Worm (Caenorhabditis elegans) whole organism, young adult: Measurements from ENCODE around the gene C02F5.12.

Experiments used
- D2030.7 ChIP-seq: fragments of 200-800 bp; sonication (Bioruptor generic); IDR thresholded peaks from 2 replicates; pipeline ENCODE4 v1.3.6; 2022; ENCODE audit warnings: missing genetic modification reagents, missing genetic modification characterization, missing compliant biosample characterization
- F49E8.2 ChIP-seq: sonication (generic microtip); optimal IDR thresholded peaks from 3 replicates; lab custom pipeline; 2017; ENCODE audit warnings: missing genetic modification characterization, mild to moderate bottlenecking, missing compliant biosample characterization, antibody characterized with exemption, moderate library complexity; ENCODE audit not compliant: insufficient read depth
- Y67H2A.10 ChIP-seq: fragments of 200-800 bp; sonication (Bioruptor generic); conservative IDR thresholded peaks from 2 replicates; pipeline ENCODE4 v1.3.6; 2022; ENCODE audit warnings: missing genetic modification reagents, missing genetic modification characterization, missing compliant biosample characterization
- ama-1 ChIP-seq, 3 experiments: fragments of 150-350 bp in 1 of 3; sonication (generic microtip) in 2 of 3; optimal IDR thresholded peaks; 2 replicates each; lab custom pipeline; 2014 to 2018; ENCODE audit warnings: missing biosample characterization in 2 of 3, missing genetic modification characterization in 2 of 3, missing genetic modification reagents in 2 of 3
- aptf-2 ChIP-seq: fragments of 200-800 bp; sonication (Bioruptor generic); conservative IDR thresholded peaks from 2 replicates; pipeline ENCODE4 v1.3.6; 2022; ENCODE audit warnings: missing genetic modification reagents, missing genetic modification characterization, missing compliant biosample characterization
- atf-7 ChIP-seq: sonication (generic microtip); optimal IDR thresholded peaks from 2 replicates; lab custom pipeline; 2017; ENCODE audit warnings: mild to moderate bottlenecking, missing genetic modification characterization, missing compliant biosample characterization
- bed-1 ChIP-seq: fragments of 200-800 bp; sonication (Bioruptor generic); IDR thresholded peaks from 2 replicates; pipeline ENCODE4 v1.3.6; 2022; ENCODE audit warnings: missing genetic modification reagents, missing genetic modification characterization, missing compliant biosample characterization
- lin-35 ChIP-seq, 3 experiments: fragments of 150-350 bp in 2 of 3; sonication (generic microtip) in 1 of 3; optimal IDR thresholded peaks; 2 replicates each; lab custom pipeline; 2014 to 2018; ENCODE audit warnings: missing biosample characterization in 3 of 3, missing genetic modification characterization in 3 of 3, missing genetic modification reagents in 3 of 3
- unc-62 ChIP-seq: fragments of 150-350 bp; optimal IDR thresholded peaks from 2 replicates; lab custom pipeline; 2014; ENCODE audit warnings: missing biosample characterization, missing genetic modification reagents, missing genetic modification characterization

DNA sequence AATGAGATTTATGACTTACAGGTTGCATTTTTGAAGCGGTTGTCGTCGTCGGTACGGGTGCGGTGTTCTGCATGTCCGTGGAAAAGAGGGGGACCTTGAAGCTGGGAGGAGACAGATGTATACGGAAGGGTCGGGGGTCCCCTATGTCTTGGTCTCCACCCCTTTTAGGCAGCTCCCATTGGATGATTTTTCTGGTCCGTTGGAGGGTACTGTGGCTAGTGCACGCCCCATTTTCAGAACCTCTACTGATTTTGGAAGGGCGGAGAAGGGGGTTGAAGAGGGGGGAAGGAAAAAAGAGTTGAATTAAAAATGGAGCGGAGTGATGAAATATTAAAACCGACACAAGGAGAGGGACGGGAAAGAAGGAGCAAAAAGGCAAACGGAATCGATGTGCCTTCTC lies 26.6 kb downstream of the C02F5.12 start, which contains the start of gene unc-86:
- TF ChIP-seq bed-1 (GFP tag; lab: Robert Waterston, UW), result no peak
- no peak for TF ChIP-seq aptf-2 (GFP tag; lab: Robert Waterston, UW)
- TF ChIP-seq ama-1 (optimal IDR thresholded peaks at IDR 0.05; lab: Kevin White, UChicago), result no peak
- TF ChIP-seq ama-1 (GFP tag; optimal IDR thresholded peaks at IDR 0.05; lab: Kevin White, UChicago), result no peak
- no peak for TF ChIP-seq Y67H2A.10 (GFP tag; lab: Robert Waterston, UW)
- TF ChIP-seq unc-62 (GFP tag; lab: Kevin White, UChicago), result no peak
- no peak for TF ChIP-seq F49E8.2
- no peak for TF ChIP-seq D2030.7
- TF ChIP-seq lin-35 (GFP tag; optimal IDR thresholded peaks at IDR 0.05; lab: Kevin White, UChicago), result no peak
- TF ChIP-seq atf-7 (tag; lab: Kevin White, UChicago), result no peak
